Worm (Caenorhabditis elegans) whole organism, L2 larva: Measurements from ENCODE around the gene ctf-4.

ENCODE experiments used
- R02D3.7 ChIP-seq: fragments of 150-350 bp; optimal IDR thresholded peaks from 2 replicates; lab custom pipeline; 2014; ENCODE audit warnings: missing biosample characterization, missing genetic modification characterization
- alr-1 ChIP-seq: fragments of 150-350 bp; optimal IDR thresholded peaks from 2 replicates; lab custom pipeline; 2014; ENCODE audit warnings: missing biosample characterization, missing genetic modification characterization
- lin-11 ChIP-seq: fragments of 150-350 bp; sonication (generic microtip); optimal IDR thresholded peaks from 2 replicates; lab custom pipeline; 2014; ENCODE audit warnings: missing biosample characterization, missing genetic modification characterization, inconsistent platforms, mixed read lengths
- lin-39 ChIP-seq: fragments of 150-350 bp; optimal IDR thresholded peaks from 2 replicates; lab custom pipeline; 2014; ENCODE audit warnings: missing biosample characterization, missing genetic modification reagents, missing genetic modification characterization
- lsy-2 ChIP-seq, 2 experiments: fragments of 150-350 bp in 1 of 2; sonication (generic microtip) in 1 of 2; optimal IDR thresholded peaks; 2 replicates each; lab custom pipeline; 2014 to 2017; ENCODE audit warnings: missing biosample characterization in 2 of 2, missing genetic modification characterization in 2 of 2
- mdl-1 ChIP-seq, 2 experiments: fragments of 150-350 bp in 1 of 2; sonication (generic microtip) in 1 of 2; optimal IDR thresholded peaks; 2 replicates each; lab custom pipeline; 2017; ENCODE audit warnings: missing biosample characterization in 2 of 2, missing genetic modification characterization in 2 of 2
- sem-4 ChIP-seq: fragments of 150-350 bp; optimal IDR thresholded peaks from 2 replicates; lab custom pipeline; 2014; ENCODE audit warnings: missing biosample characterization, missing genetic modification reagents, missing genetic modification characterization
- skn-1 ChIP-seq: sonication (generic microtip); optimal IDR thresholded peaks from 2 replicates; lab custom pipeline; 2017; ENCODE audit warnings: missing biosample characterization, missing genetic modification characterization
- zag-1 ChIP-seq: fragments of 150-350 bp; optimal IDR thresholded peaks from 2 replicates; lab custom pipeline; 2014; ENCODE audit warnings: missing biosample characterization, missing genetic modification characterization
- ztf-11 ChIP-seq: sonication (generic microtip); optimal IDR thresholded peaks from 2 replicates; lab custom pipeline; 2017; ENCODE audit warnings: missing biosample characterization, missing genetic modification characterization

DNA sequence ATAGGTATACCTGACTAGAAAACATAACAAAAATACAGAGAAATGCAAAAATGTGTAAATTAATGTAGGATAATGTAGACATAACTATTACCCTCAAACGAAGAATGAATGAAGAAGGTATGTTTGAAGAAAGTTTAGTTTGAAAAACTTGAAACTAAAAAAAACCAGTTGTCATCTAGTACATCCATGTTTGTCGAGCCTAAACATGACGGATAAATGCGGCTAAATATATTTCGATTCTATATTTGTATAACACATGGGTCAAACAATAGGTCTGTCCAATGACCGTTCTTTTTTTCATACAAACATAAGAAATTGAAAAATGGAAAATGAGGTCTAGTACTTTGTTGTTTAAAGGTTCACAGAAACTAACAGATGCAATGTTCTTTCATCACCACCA is 4.7 kb upstream of the ctf-4 start, which contains the start of gene F17C11.22:
- TF ChIP-seq mdl-1 (tag; optimal IDR thresholded peaks at IDR 0.05; lab: Kevin White, UChicago) (no peak), lin-11 (tag; lab: Kevin White, UChicago) (no peak), R02D3.7 (tag; lab: Kevin White, UChicago) (no peak), lsy-2 (tag; optimal IDR thresholded peaks at IDR 0.05; lab: Kevin White, UChicago) (no peak), alr-1 (tag; lab: Kevin White, UChicago) (no peak), lin-39 (no peak), zag-1 (tag; lab: Kevin White, UChicago) (no peak), ztf-11 (no peak), sem-4 (tag; lab: Kevin White, UChicago) (no peak), skn-1 (no peak)
